Worm (Caenorhabditis elegans) whole organism, L1 larva: ENCODE results near the gene T09A12.8.

ENCODE experiments used
- C16A3.4 ChIP-seq: fragments of 150-350 bp; optimal IDR thresholded peaks from 2 replicates; lab custom pipeline; 2014; ENCODE audit warnings: missing biosample characterization, missing genetic modification characterization
- C34B4.2 ChIP-seq: sonication (generic microtip); optimal IDR thresholded peaks from 2 replicates; lab custom pipeline; 2017; ENCODE audit warnings: mild to moderate bottlenecking, missing genetic modification characterization, missing compliant biosample characterization
- Y116A8C.19 ChIP-seq: sonication (generic microtip); optimal IDR thresholded peaks from 2 replicates; lab custom pipeline; 2016; ENCODE audit warnings: missing compliant biosample characterization, missing genetic modification characterization, borderline replicate concordance
- alr-1 ChIP-seq: fragments of 200-800 bp; sonication (Bioruptor generic); optimal IDR thresholded peaks from 2 replicates; lab custom pipeline; 2018; ENCODE audit warnings: borderline replicate concordance, mild to moderate bottlenecking, missing genetic modification characterization, missing compliant biosample characterization
- aly-2 ChIP-seq: fragments of 150-350 bp; optimal IDR thresholded peaks from 2 replicates; lab custom pipeline; 2014; ENCODE audit warnings: missing biosample characterization, missing genetic modification characterization
- blmp-1 ChIP-seq: fragments of 150-350 bp; optimal IDR thresholded peaks from 2 replicates; lab custom pipeline; 2014; ENCODE audit warnings: missing biosample characterization, missing genetic modification characterization
- ceh-82 ChIP-seq, 3 experiments: fragments of 150-350 bp in 1 of 3; sonication (generic microtip) in 2 of 3; optimal IDR thresholded peaks; 2 replicates each; lab custom pipeline; 2014 to 2017; ENCODE audit warnings: missing biosample characterization in 3 of 3, missing genetic modification characterization in 3 of 3
- ceh-90 ChIP-seq: sonication (generic microtip); optimal IDR thresholded peaks from 2 replicates; lab custom pipeline; 2016; ENCODE audit warnings: missing genetic modification characterization, missing compliant biosample characterization
- dpl-1 ChIP-seq, 3 experiments: fragments of 150-350 bp in 2 of 3; sonication (generic microtip) in 1 of 3; optimal IDR thresholded peaks; 2 replicates each; lab custom pipeline; 2014 to 2017; ENCODE audit warnings: missing biosample characterization in 3 of 3, missing genetic modification characterization in 3 of 3, missing genetic modification reagents in 3 of 3
- dsc-1 ChIP-seq: sonication (generic microtip); optimal IDR thresholded peaks from 2 replicates; lab custom pipeline; 2016; ENCODE audit warnings: mild to moderate bottlenecking, missing genetic modification characterization, missing compliant biosample characterization
- efl-1 ChIP-seq, 4 experiments: fragments of 150-350 bp; optimal IDR thresholded peaks in 3 of 4; peaks in 1 of 4; 1 replicate in 1 of 4; 2 replicates in 3 of 4; lab custom pipeline; 2014; ENCODE audit warnings: missing biosample characterization in 2 of 4, missing genetic modification characterization in 2 of 4, missing genetic modification reagents in 2 of 4
- elt-2 ChIP-seq: sonication (generic microtip); optimal IDR thresholded peaks from 2 replicates; lab custom pipeline; 2016; ENCODE audit warnings: missing genetic modification characterization, mild to moderate bottlenecking, inconsistent platforms, missing compliant biosample characterization, missing genetic modification reagents
- fkh-10 ChIP-seq: sonication (generic microtip); optimal IDR thresholded peaks from 2 replicates; lab custom pipeline; 2017; ENCODE audit warnings: missing biosample characterization, missing genetic modification reagents, missing genetic modification characterization
- fkh-4 ChIP-seq: sonication (generic microtip); optimal IDR thresholded peaks from 2 replicates; lab custom pipeline; 2016; ENCODE audit warnings: missing compliant biosample characterization, missing genetic modification characterization, borderline replicate concordance
- fkh-8 ChIP-seq: sonication (generic microtip); optimal IDR thresholded peaks from 2 replicates; lab custom pipeline; 2016; ENCODE audit warnings: mild to moderate bottlenecking, missing genetic modification characterization, missing compliant biosample characterization
- grh-1 ChIP-seq: fragments of 200-800 bp; sonication (Bioruptor generic); IDR thresholded peaks from 2 replicates; pipeline ENCODE4 v1.3.6; 2022; ENCODE audit warnings: missing genetic modification reagents, missing genetic modification characterization, missing compliant biosample characterization
- hlh-17 ChIP-seq: fragments of 200-800 bp; sonication (Bioruptor generic); optimal IDR thresholded peaks from 2 replicates; lab custom pipeline; 2018; ENCODE audit warnings: missing genetic modification characterization, mild to moderate bottlenecking, missing compliant biosample characterization, moderate library complexity, borderline replicate concordance
- hlh-4 ChIP-seq: sonication (generic microtip); optimal IDR thresholded peaks from 2 replicates; lab custom pipeline; 2016; ENCODE audit warnings: mild to moderate bottlenecking, missing genetic modification characterization, missing compliant biosample characterization
- irx-1 ChIP-seq: sonication (generic microtip); optimal IDR thresholded peaks from 2 replicates; lab custom pipeline; 2016; ENCODE audit warnings: missing genetic modification characterization, missing compliant biosample characterization
- jun-1 ChIP-seq: fragments of 150-350 bp; optimal IDR thresholded peaks from 2 replicates; lab custom pipeline; 2014; ENCODE audit warnings: missing biosample characterization, missing genetic modification reagents, missing genetic modification characterization
- lin-14 ChIP-seq: fragments of 200-800 bp; sonication (Bioruptor generic); optimal IDR thresholded peaks from 2 replicates; lab custom pipeline; 2018; ENCODE audit warnings: mild to moderate bottlenecking, missing genetic modification characterization, moderate library complexity, missing compliant biosample characterization
- lin-15B ChIP-seq: fragments of 150-350 bp; sonication (generic microtip); optimal IDR thresholded peaks from 3 replicates; lab custom pipeline; 2014; ENCODE audit warnings: missing biosample characterization, missing genetic modification characterization
- lin-35 ChIP-seq, 2 experiments: fragments of 150-350 bp; optimal IDR thresholded peaks; 2 replicates each; lab custom pipeline; 2014; ENCODE audit warnings: missing biosample characterization in 2 of 2, missing genetic modification characterization in 2 of 2, missing genetic modification reagents in 2 of 2
- lin-39 ChIP-seq: fragments of 150-350 bp; optimal IDR thresholded peaks from 2 replicates; lab custom pipeline; 2014; ENCODE audit warnings: missing biosample characterization, missing genetic modification reagents, missing genetic modification characterization
- lsy-2 ChIP-seq, 2 experiments: fragments of 150-350 bp; optimal IDR thresholded peaks; 2 replicates each; lab custom pipeline; 2014; ENCODE audit warnings: missing biosample characterization in 2 of 2, missing genetic modification characterization in 2 of 2
- mdl-1 ChIP-seq, 2 experiments: fragments of 150-350 bp; optimal IDR thresholded peaks; 2 replicates each; lab custom pipeline; 2014 to 2017; ENCODE audit warnings: missing biosample characterization in 2 of 2, missing genetic modification characterization in 2 of 2, inconsistent platforms in 1 of 2
- mep-1 ChIP-seq: fragments of 150-350 bp; optimal IDR thresholded peaks from 2 replicates; lab custom pipeline; 2014; ENCODE audit warnings: missing biosample characterization, missing genetic modification characterization
- nhr-11 ChIP-seq: fragments of 150-350 bp; optimal IDR thresholded peaks from 2 replicates; lab custom pipeline; 2014; ENCODE audit warnings: missing biosample characterization, missing genetic modification characterization
- nhr-19 ChIP-seq: fragments of 200-800 bp; sonication (Bioruptor generic); conservative IDR thresholded peaks from 2 replicates; pipeline ENCODE4 v1.3.6; 2022; ENCODE audit warnings: missing genetic modification characterization, missing compliant biosample characterization
- nhr-20 ChIP-seq: sonication (generic microtip); optimal IDR thresholded peaks from 2 replicates; lab custom pipeline; 2016; ENCODE audit warnings: mild to moderate bottlenecking, missing genetic modification characterization, missing compliant biosample characterization
- nhr-237 ChIP-seq: fragments of 150-350 bp; optimal IDR thresholded peaks from 2 replicates; lab custom pipeline; 2014; ENCODE audit warnings: missing biosample characterization, missing genetic modification characterization
- nhr-28 ChIP-seq: fragments of 150-350 bp; optimal IDR thresholded peaks from 2 replicates; lab custom pipeline; 2014; ENCODE audit warnings: missing biosample characterization, missing genetic modification characterization
- nhr-47 ChIP-seq: sonication (generic microtip); optimal IDR thresholded peaks from 2 replicates; lab custom pipeline; 2016; ENCODE audit warnings: mild to moderate bottlenecking, missing genetic modification characterization, moderate library complexity, missing compliant biosample characterization
- nhr-71 ChIP-seq: sonication (generic microtip); optimal IDR thresholded peaks from 2 replicates; lab custom pipeline; 2016; ENCODE audit warnings: mild to moderate bottlenecking, missing genetic modification characterization, moderate library complexity, missing compliant biosample characterization
- nhr-77 ChIP-seq: fragments of 150-350 bp; optimal IDR thresholded peaks from 2 replicates; lab custom pipeline; 2014; ENCODE audit warnings: missing biosample characterization, missing genetic modification characterization
- nhr-84 ChIP-seq: sonication (generic microtip); optimal IDR thresholded peaks from 2 replicates; lab custom pipeline; 2017; ENCODE audit warnings: missing biosample characterization, missing genetic modification characterization
- nhr-90 ChIP-seq: sonication (generic microtip); optimal IDR thresholded peaks from 2 replicates; lab custom pipeline; 2016; ENCODE audit warnings: mild to moderate bottlenecking, missing genetic modification characterization, missing compliant biosample characterization; ENCODE audit not compliant: poor library complexity
- pqm-1 ChIP-seq: sonication (generic microtip); optimal IDR thresholded peaks from 3 replicates; lab custom pipeline; 2017; ENCODE audit warnings: missing biosample characterization, missing genetic modification characterization
- snu-23 ChIP-seq: sonication (generic microtip); optimal IDR thresholded peaks from 2 replicates; lab custom pipeline; 2016; ENCODE audit warnings: missing genetic modification characterization, missing compliant biosample characterization
- sox-4 ChIP-seq: sonication (generic microtip); optimal IDR thresholded peaks from 2 replicates; lab custom pipeline; 2016; ENCODE audit warnings: missing genetic modification characterization, missing compliant biosample characterization
- sptf-1 ChIP-seq: fragments of 150-350 bp; optimal IDR thresholded peaks from 2 replicates; lab custom pipeline; 2014; ENCODE audit warnings: missing biosample characterization, missing genetic modification characterization
- sup-37 ChIP-seq: fragments of 200-800 bp; sonication (Bioruptor generic); optimal IDR thresholded peaks from 2 replicates; lab custom pipeline; 2018; ENCODE audit warnings: mild to moderate bottlenecking, missing genetic modification characterization, missing compliant biosample characterization
- swsn-7 ChIP-seq: sonication (generic microtip); optimal IDR thresholded peaks from 2 replicates; lab custom pipeline; 2016; ENCODE audit warnings: missing genetic modification characterization, missing compliant biosample characterization
- tbx-2 ChIP-seq: sonication (generic microtip); optimal IDR thresholded peaks from 2 replicates; lab custom pipeline; 2016; ENCODE audit warnings: missing genetic modification characterization, missing compliant biosample characterization
- unc-30 ChIP-seq: sonication (generic microtip); optimal IDR thresholded peaks from 2 replicates; lab custom pipeline; 2017; ENCODE audit warnings: missing biosample characterization, missing genetic modification characterization
- unc-62 ChIP-seq: fragments of 150-350 bp; optimal IDR thresholded peaks from 2 replicates; lab custom pipeline; 2014; ENCODE audit warnings: missing biosample characterization, missing genetic modification reagents, missing genetic modification characterization
- unc-86 ChIP-seq: sonication (generic microtip); optimal IDR thresholded peaks from 2 replicates; lab custom pipeline; 2016; ENCODE audit warnings: missing genetic modification characterization, missing compliant biosample characterization
- vab-15 ChIP-seq: sonication (generic microtip); optimal IDR thresholded peaks from 2 replicates; lab custom pipeline; 2017; ENCODE audit warnings: missing genotype, mild to moderate bottlenecking, missing genetic modification characterization, missing compliant biosample characterization
- xbp-1 ChIP-seq: sonication (generic microtip); optimal IDR thresholded peaks from 2 replicates; lab custom pipeline; 2016; ENCODE audit warnings: missing genetic modification characterization, missing compliant biosample characterization
- zag-1 ChIP-seq: fragments of 150-350 bp; optimal IDR thresholded peaks from 2 replicates; lab custom pipeline; 2014; ENCODE audit warnings: missing biosample characterization, missing genetic modification characterization
- zip-4 ChIP-seq: fragments of 200-800 bp; sonication (Bioruptor generic); optimal IDR thresholded peaks from 2 replicates; lab custom pipeline; 2018; ENCODE audit warnings: mild to moderate bottlenecking, missing genetic modification characterization, moderate library complexity, missing compliant biosample characterization
- ztf-4 ChIP-seq: fragments of 150-350 bp; optimal IDR thresholded peaks from 2 replicates; lab custom pipeline; 2014; ENCODE audit warnings: missing biosample characterization, missing genetic modification characterization

Gene T09A12.8

ce11 chrIV:8232428-8232827, 11.1 kb downstream of the T09A12.8 start:
- peak; percentile 63 for TF ChIP-seq nhr-71
- TF ChIP-seq lin-35 (GFP tag; optimal IDR thresholded peaks at IDR 0.05; lab: Kevin White, UChicago) = peak; percentile 23 to 47
- TF ChIP-seq nhr-19 (GFP tag; lab: Robert Waterston, UW) = no peak
- peak; percentile 13 for TF ChIP-seq C16A3.4 (tag; lab: Kevin White, UChicago)
- TF ChIP-seq fkh-10 (GFP tag; lab: Kevin White, UChicago) = no peak
- no peak for TF ChIP-seq xbp-1
- peak; percentile 37 for TF ChIP-seq mep-1 (tag; lab: Kevin White, UChicago)
- peak; percentile 10 to 56 for TF ChIP-seq lsy-2 (tag; optimal IDR thresholded peaks at IDR 0.05; lab: Kevin White, UChicago)
- TF ChIP-seq dsc-1 (tag; lab: Kevin White, UChicago) = no peak
- TF ChIP-seq nhr-84 (tag; lab: Kevin White, UChicago) = no peak
- TF ChIP-seq fkh-8 = peak; percentile 81
- TF ChIP-seq sup-37 (GFP tag; lab: Kevin White, UChicago) = no peak
- TF ChIP-seq lin-39 (tag; lab: Kevin White, UChicago) = no peak
- TF ChIP-seq ceh-82 (tag; optimal IDR thresholded peaks at IDR 0.05; lab: Kevin White, UChicago) = peak in 1 of 3 experiments; percentile 11
- TF ChIP-seq grh-1 (GFP tag; lab: Robert Waterston, UW) = no peak
- TF ChIP-seq unc-86 (tag; lab: Kevin White, UChicago) = peak; percentile 33
- no peak for TF ChIP-seq pqm-1 (tag; lab: Kevin White, UChicago)
- TF ChIP-seq nhr-90 = no peak
- TF ChIP-seq lin-14 (GFP tag; lab: Kevin White, UChicago) = peak; percentile 78
- no peak for TF ChIP-seq vab-15 (tag; lab: Kevin White, UChicago)
- TF ChIP-seq Y116A8C.19 (tag; lab: Kevin White, UChicago) = no peak
- no peak for TF ChIP-seq nhr-237 (tag; lab: Kevin White, UChicago)
- no peak for TF ChIP-seq sox-4 (tag; lab: Kevin White, UChicago)
- no peak for TF ChIP-seq alr-1 (tag; lab: Kevin White, UChicago)
- TF ChIP-seq hlh-4 (tag; lab: Kevin White, UChicago) = no peak
- peak; percentile 40 for TF ChIP-seq swsn-7 (tag; lab: Kevin White, UChicago)
- TF ChIP-seq hlh-17 (GFP tag; lab: Kevin White, UChicago) = no peak
- no peak for TF ChIP-seq aly-2
- peak; percentile 34 for TF ChIP-seq nhr-47 (tag; lab: Kevin White, UChicago)
- peak; percentile 23 for TF ChIP-seq tbx-2
- TF ChIP-seq zag-1 (tag; lab: Kevin White, UChicago) = no peak
- TF ChIP-seq unc-30 (tag; lab: Kevin White, UChicago) = no peak
- no peak for TF ChIP-seq elt-2 (tag; lab: Kevin White, UChicago)
- TF ChIP-seq nhr-20 (tag; lab: Kevin White, UChicago) = peak; percentile 36
- TF ChIP-seq zip-4 (GFP tag; lab: Kevin White, UChicago) = no peak
- TF ChIP-seq lin-15B (tag; lab: Kevin White, UChicago) = no peak
- TF ChIP-seq ztf-4 (tag; lab: Kevin White, UChicago) = no peak
- no peak for TF ChIP-seq sptf-1 (tag; lab: Kevin White, UChicago)
- peak; percentile 45 for TF ChIP-seq snu-23
- TF ChIP-seq jun-1 = no peak
- no peak for TF ChIP-seq ceh-90 (tag; lab: Kevin White, UChicago)
- TF ChIP-seq efl-1 (optimal IDR thresholded peaks at IDR 0.05; lab: Kevin White, UChicago) = peak in 1 of 2 experiments; percentile 16
- no peak for TF ChIP-seq efl-1 (GFP tag; optimal IDR thresholded peaks at IDR 0.05 in 1 of 2; lab: Kevin White, UChicago)
- TF ChIP-seq nhr-11 = peak; percentile 16
- TF ChIP-seq fkh-4 (tag; lab: Kevin White, UChicago) = no peak
- no peak for TF ChIP-seq dpl-1 (GFP tag; optimal IDR thresholded peaks at IDR 0.05; lab: Kevin White, UChicago)
- TF ChIP-seq nhr-28 = no peak
- TF ChIP-seq blmp-1 (tag; lab: Kevin White, UChicago) = peak; percentile 75
- TF ChIP-seq unc-62 = no peak
- no peak for TF ChIP-seq nhr-77 (tag; lab: Kevin White, UChicago)
- no peak for TF ChIP-seq C34B4.2
- peak in 1 of 2 experiments; percentile 39 for TF ChIP-seq mdl-1 (tag; optimal IDR thresholded peaks at IDR 0.05; lab: Kevin White, UChicago)
- TF ChIP-seq irx-1 = peak; percentile 23
